Worm (Caenorhabditis elegans) whole organism, L1 larva: Measurements from ENCODE around the gene srh-45.

ENCODE experiments used
- aha-1 ChIP-seq: fragments of 150-350 bp; optimal IDR thresholded peaks from 2 replicates; lab custom pipeline; 2014; ENCODE audit warnings: missing biosample characterization, missing genetic modification characterization
- blmp-1 ChIP-seq: fragments of 150-350 bp; optimal IDR thresholded peaks from 2 replicates; lab custom pipeline; 2014; ENCODE audit warnings: missing biosample characterization, missing genetic modification characterization
- ceh-90 ChIP-seq: sonication (generic microtip); optimal IDR thresholded peaks from 2 replicates; lab custom pipeline; 2016; ENCODE audit warnings: missing genetic modification characterization, missing compliant biosample characterization
- dpl-1 ChIP-seq, 3 experiments: fragments of 150-350 bp in 2 of 3; sonication (generic microtip) in 1 of 3; optimal IDR thresholded peaks; 2 replicates each; lab custom pipeline; 2014 to 2017; ENCODE audit warnings: missing biosample characterization in 3 of 3, missing genetic modification characterization in 3 of 3, missing genetic modification reagents in 3 of 3
- egl-27 ChIP-seq, 2 experiments: fragments of 150-350 bp in 1 of 2; sonication (generic microtip); optimal IDR thresholded peaks; 3 replicates each; lab custom pipeline; 2017 to 2018; ENCODE audit warnings: missing biosample characterization in 2 of 2, missing genetic modification characterization in 2 of 2, missing genetic modification reagents in 2 of 2
- elt-2 ChIP-seq: sonication (generic microtip); optimal IDR thresholded peaks from 2 replicates; lab custom pipeline; 2016; ENCODE audit warnings: missing genetic modification characterization, mild to moderate bottlenecking, inconsistent platforms, missing compliant biosample characterization, missing genetic modification reagents
- hpl-2 ChIP-seq: fragments of 150-350 bp; optimal IDR thresholded peaks from 2 replicates; lab custom pipeline; 2014; ENCODE audit warnings: missing biosample characterization, missing genetic modification reagents, missing genetic modification characterization
- lin-39 ChIP-seq: fragments of 150-350 bp; optimal IDR thresholded peaks from 2 replicates; lab custom pipeline; 2014; ENCODE audit warnings: missing biosample characterization, missing genetic modification reagents, missing genetic modification characterization
- mdl-1 ChIP-seq, 2 experiments: fragments of 150-350 bp; optimal IDR thresholded peaks; 2 replicates each; lab custom pipeline; 2014 to 2017; ENCODE audit warnings: missing biosample characterization in 2 of 2, missing genetic modification characterization in 2 of 2, inconsistent platforms in 1 of 2
- nhr-76 ChIP-seq: sonication (generic microtip); optimal IDR thresholded peaks from 2 replicates; lab custom pipeline; 2017; ENCODE audit warnings: missing biosample characterization, missing genetic modification characterization
- pqm-1 ChIP-seq: sonication (generic microtip); optimal IDR thresholded peaks from 3 replicates; lab custom pipeline; 2017; ENCODE audit warnings: missing biosample characterization, missing genetic modification characterization
- unc-62 ChIP-seq: fragments of 150-350 bp; optimal IDR thresholded peaks from 2 replicates; lab custom pipeline; 2014; ENCODE audit warnings: missing biosample characterization, missing genetic modification reagents, missing genetic modification characterization
- unc-86 ChIP-seq: sonication (generic microtip); optimal IDR thresholded peaks from 2 replicates; lab custom pipeline; 2016; ENCODE audit warnings: missing genetic modification characterization, missing compliant biosample characterization
- ztf-11 ChIP-seq, 2 experiments: sonication (generic microtip); optimal IDR thresholded peaks; 2 replicates each; lab custom pipeline; 2016 to 2017; ENCODE audit warnings: missing genetic modification characterization in 2 of 2, missing biosample characterization in 1 of 2, missing compliant biosample characterization in 1 of 2

ce11 chrV:11304879-11305278 is at the start of gene srh-45:
- TF ChIP-seq pqm-1 (tag; lab: Kevin White, UChicago) = no peak
- no peak for TF ChIP-seq blmp-1
- no peak for TF ChIP-seq unc-62 (GFP tag; lab: Kevin White, UChicago)
- TF ChIP-seq egl-27 (tag; optimal IDR thresholded peaks at IDR 0.05; lab: Kevin White, UChicago) = no peak
- no peak for TF ChIP-seq ztf-11 (tag; optimal IDR thresholded peaks at IDR 0.05; lab: Kevin White, UChicago)
- no peak for TF ChIP-seq elt-2
- TF ChIP-seq lin-39 (tag; lab: Kevin White, UChicago) = no peak
- TF ChIP-seq nhr-76 (tag; lab: Kevin White, UChicago) = no peak
- TF ChIP-seq unc-86 (tag; lab: Kevin White, UChicago) = no peak
- no peak for TF ChIP-seq aha-1 (tag; lab: Kevin White, UChicago)
- TF ChIP-seq ceh-90 (tag; lab: Kevin White, UChicago) = no peak
- no peak for TF ChIP-seq mdl-1 (tag; optimal IDR thresholded peaks at IDR 0.05; lab: Kevin White, UChicago)
- no peak for TF ChIP-seq dpl-1 (GFP tag; optimal IDR thresholded peaks at IDR 0.05; lab: Kevin White, UChicago)
- TF ChIP-seq hpl-2 (GFP tag; lab: Kevin White, UChicago) = no peak
